Fruit fly (Drosophila melanogaster) Kc167 (cell line): ENCODE measurements around the gene GCS1.

Experiments
- Myc ChIP-seq: fragments of >200 bp; optimal IDR thresholded peaks from 2 replicates; lab custom pipeline; 2017; ENCODE audit warnings: missing external identifiers
- h ChIP-seq: fragments of >200 bp; optimal IDR thresholded peaks from 3 replicates; lab custom pipeline; 2018; ENCODE audit warnings: missing external identifiers
- insv ChIP-seq: fragments of >200 bp; optimal IDR thresholded peaks from 3 replicates; lab custom pipeline; 2018; ENCODE audit warnings: missing external identifiers
- psq ChIP-seq: fragments of >200 bp; optimal IDR thresholded peaks from 2 replicates; lab custom pipeline; 2017; ENCODE audit warnings: missing external identifiers

dm6 chrX:11379139-11379538 is 31.3 kb upstream of the GCS1 start:
- no peak for TF ChIP-seq psq (lab: Kevin White, UChicago)
- TF ChIP-seq insv (lab: Kevin White, UChicago): no peak
- no peak for TF ChIP-seq Myc (lab: Kevin White, UChicago)
- TF ChIP-seq h (lab: Kevin White, UChicago): no peak
